Fruit fly (Drosophila melanogaster): ENCODE results near the gene Cds.

- no peak for TF ChIP-seq CG8478 (optimal IDR thresholded peaks at IDR 0.05)
- no peak for TF ChIP-seq CTCF (optimal IDR thresholded peaks at IDR 0.05)
These were observed 25.8 kb downstream of the Cds start for dm6 chr3L:8153206-8153996.

All from S2 (cell line).